Fruit fly (Drosophila melanogaster) Kc167 (cell line): ENCODE measurements around the gene CG10862.

Experiments
- Myc ChIP-seq: fragments of >200 bp; optimal IDR thresholded peaks from 2 replicates; lab custom pipeline; 2017; ENCODE audit warnings: missing external identifiers
- Sin3A ChIP-seq: fragments of >200 bp; optimal IDR thresholded peaks from 2 replicates; lab custom pipeline; 2018; ENCODE audit warnings: missing external identifiers
- h ChIP-seq: fragments of >200 bp; optimal IDR thresholded peaks from 3 replicates; lab custom pipeline; 2018; ENCODE audit warnings: missing external identifiers
- insv ChIP-seq: fragments of >200 bp; optimal IDR thresholded peaks from 3 replicates; lab custom pipeline; 2018; ENCODE audit warnings: missing external identifiers
- psq ChIP-seq: fragments of >200 bp; optimal IDR thresholded peaks from 2 replicates; lab custom pipeline; 2017; ENCODE audit warnings: missing external identifiers
- ttk ChIP-seq: sonication (Bioruptor generic); optimal IDR thresholded peaks from 2 replicates; lab custom pipeline; 2017; ENCODE audit warnings: missing external identifiers

The CG10862 gene

DNA sequence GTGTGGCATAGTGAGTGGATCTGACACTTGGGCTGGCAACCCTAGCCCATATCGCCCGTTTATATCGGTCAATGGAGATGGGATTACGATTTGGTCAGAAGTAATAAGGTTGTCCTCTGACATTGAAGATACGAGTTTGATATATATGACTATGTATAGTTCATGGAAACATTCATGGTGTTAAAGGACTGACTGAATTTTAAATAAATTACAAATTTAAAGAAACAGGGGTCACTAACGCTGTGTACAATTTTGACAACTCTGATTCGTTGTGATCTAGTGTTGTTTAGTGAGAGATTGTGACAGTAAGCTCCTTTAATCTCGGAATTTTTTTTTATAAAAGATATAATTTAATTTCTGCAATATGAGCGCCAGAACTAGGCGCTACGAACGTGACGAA, 4.2 kb upstream of the CG10862 start, which contains the start of gene CG43098:
Gene CG43098 (plus strand): TSS at position 301 of the 400 bp plus-strand sequence.
- no peak for TF ChIP-seq insv (lab: Kevin White, UChicago)
- no peak for TF ChIP-seq Sin3A (lab: Kevin White, UChicago)
- TF ChIP-seq ttk, result no peak
- no peak for TF ChIP-seq Myc (lab: Kevin White, UChicago)
- no peak for TF ChIP-seq psq (lab: Kevin White, UChicago)
- no peak for TF ChIP-seq h (lab: Kevin White, UChicago)

- TF ChIP-seq insv (lab: Kevin White, UChicago), result no peak
- no peak for TF ChIP-seq ttk
- no peak for TF ChIP-seq Sin3A (lab: Kevin White, UChicago)
- no peak for TF ChIP-seq h (lab: Kevin White, UChicago)
- no peak for TF ChIP-seq Myc (lab: Kevin White, UChicago)
- TF ChIP-seq psq (lab: Kevin White, UChicago), result no peak
Measured at dm6 chr3L:3657897-3658296, 3.3 kb upstream of the CG10862 start.

DNA sequence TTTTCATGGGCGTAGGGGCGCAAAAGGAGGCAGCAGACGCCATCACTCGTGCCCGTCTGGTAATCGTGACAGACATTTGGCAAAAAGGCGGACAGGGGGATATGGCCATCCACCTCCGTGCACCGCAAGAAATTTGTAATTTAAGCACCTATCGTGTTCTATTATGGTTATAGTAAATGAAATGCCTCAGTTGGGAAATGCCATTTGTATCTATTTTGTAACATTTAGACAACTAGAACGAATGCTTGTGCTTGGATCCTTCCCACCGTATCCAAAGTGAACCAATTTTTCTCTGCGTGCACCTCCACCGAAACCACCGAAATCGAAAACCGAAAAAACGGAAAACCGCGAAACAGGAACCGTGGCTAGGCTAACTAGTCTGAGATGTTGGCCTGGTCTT, 2.3 kb upstream of the CG10862 start:
- TF ChIP-seq psq (lab: Kevin White, UChicago) (no peak), Sin3A (lab: Kevin White, UChicago) (no peak), ttk (no peak), insv (lab: Kevin White, UChicago) (no peak), Myc (lab: Kevin White, UChicago) (no peak), h (lab: Kevin White, UChicago) (no peak)

- TF ChIP-seq Myc (lab: Kevin White, UChicago), result no peak
- TF ChIP-seq Sin3A (lab: Kevin White, UChicago), result no peak
- no peak for TF ChIP-seq h (lab: Kevin White, UChicago)
- no peak for TF ChIP-seq insv (lab: Kevin White, UChicago)
- TF ChIP-seq psq (lab: Kevin White, UChicago), result no peak
- TF ChIP-seq ttk, result no peak
Measured at dm6 chr3L:3649527-3649926, 5.0 kb downstream of the CG10862 start.

DNA sequence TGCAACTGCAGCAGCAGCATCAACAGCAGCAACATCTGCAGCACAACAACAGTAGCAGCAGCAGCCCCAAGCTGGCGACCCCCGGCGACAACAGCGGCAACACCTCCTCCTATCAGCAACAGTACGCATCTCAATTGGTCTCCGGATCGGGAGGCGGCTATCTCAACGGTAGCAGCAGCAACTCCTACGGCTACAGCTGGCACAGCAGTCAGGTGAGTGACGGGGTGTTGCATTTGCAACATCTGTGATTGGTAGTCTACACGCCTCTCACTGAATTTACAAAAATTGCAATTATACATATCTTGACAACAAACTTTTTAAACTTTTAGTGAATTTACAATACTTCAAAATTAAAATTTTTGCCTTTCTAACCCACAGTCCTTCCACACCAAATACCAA, 8.2 kb downstream of the CG10862 start:
- TF ChIP-seq h (lab: Kevin White, UChicago) (no peak), insv (lab: Kevin White, UChicago) (no peak), Myc (lab: Kevin White, UChicago) (no peak), Sin3A (lab: Kevin White, UChicago) (no peak)

- TF ChIP-seq h (lab: Kevin White, UChicago) (no peak), Sin3A (lab: Kevin White, UChicago) (no peak), Myc (lab: Kevin White, UChicago) (no peak)
Measured at dm6 chr3L:3645628-3646360, 8.8 kb downstream of the CG10862 start.

- TF ChIP-seq h (lab: Kevin White, UChicago), result no peak
- TF ChIP-seq Myc (lab: Kevin White, UChicago), result no peak
- TF ChIP-seq insv (lab: Kevin White, UChicago), result no peak
- TF ChIP-seq ttk, result no peak
- TF ChIP-seq Sin3A (lab: Kevin White, UChicago), result no peak
- no peak for TF ChIP-seq psq (lab: Kevin White, UChicago)
Measured at dm6 chr3L:3644337-3645027, 10.1 kb downstream of the CG10862 start.

DNA sequence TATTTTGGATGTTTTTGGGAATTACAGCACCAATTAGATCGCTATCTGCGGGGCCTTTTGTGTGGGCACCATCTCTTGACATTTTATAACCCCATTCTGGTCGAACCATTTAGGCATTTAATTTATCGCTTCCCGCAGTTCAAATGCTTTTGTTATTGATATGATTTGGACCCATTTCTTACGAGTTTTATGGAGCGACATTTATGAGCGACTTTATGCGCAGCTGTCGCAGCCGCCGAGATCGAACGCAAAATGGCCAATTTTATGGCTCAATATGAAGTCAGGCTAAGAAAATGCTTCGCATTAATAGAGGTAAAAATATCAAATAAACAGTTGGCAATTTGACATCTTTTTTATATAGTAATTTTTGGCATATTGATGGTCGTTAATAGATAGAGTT, 13.7 kb downstream of the CG10862 start:
- TF ChIP-seq Myc (lab: Kevin White, UChicago) (no peak), psq (lab: Kevin White, UChicago) (no peak), insv (lab: Kevin White, UChicago) (no peak), ttk (no peak), h (lab: Kevin White, UChicago) (no peak), Sin3A (lab: Kevin White, UChicago) (no peak)

dm6 chr3L:3639324-3639723, 15.2 kb downstream of the CG10862 start:
- TF ChIP-seq h (lab: Kevin White, UChicago) (no peak), insv (lab: Kevin White, UChicago) (no peak), Myc (lab: Kevin White, UChicago) (no peak), psq (lab: Kevin White, UChicago) (no peak), ttk (no peak), Sin3A (lab: Kevin White, UChicago) (no peak)

DNA sequence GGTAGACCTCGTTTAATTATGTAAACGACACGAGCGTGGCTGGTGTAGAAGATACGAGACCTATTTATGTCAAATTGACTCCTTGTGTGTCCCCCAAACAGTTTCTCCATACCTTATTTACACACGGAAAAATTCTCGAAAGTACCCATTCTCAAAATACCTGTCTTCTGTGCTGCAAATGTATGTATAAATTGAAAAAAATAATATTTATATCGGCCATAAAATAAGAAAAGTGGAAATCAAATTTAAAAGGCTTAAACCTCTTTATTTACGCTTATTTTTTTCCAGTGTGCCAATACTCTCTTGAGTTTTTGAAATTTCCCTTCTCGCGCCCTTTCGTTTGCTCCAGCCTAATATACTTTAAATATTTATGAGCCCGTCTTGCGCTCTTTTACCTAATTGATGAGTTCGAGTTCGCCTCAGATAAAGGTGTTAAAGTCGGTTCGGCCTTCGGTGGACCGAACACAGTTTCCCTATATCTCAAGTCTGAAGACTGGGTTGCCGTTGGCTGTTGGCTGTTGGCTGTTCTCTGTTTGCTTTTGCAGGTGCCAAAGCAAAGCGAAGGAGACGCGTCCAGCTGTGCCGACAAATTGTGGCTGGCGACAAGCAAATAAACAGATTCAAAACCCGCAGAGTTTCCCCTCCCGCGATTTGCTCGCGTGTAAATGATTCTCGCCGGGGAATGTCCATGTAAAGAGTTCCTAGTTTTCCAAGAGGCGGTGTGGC, 15.8 kb downstream of the CG10862 start:
- TF ChIP-seq Sin3A (lab: Kevin White, UChicago) (no peak), ttk (no peak), h (lab: Kevin White, UChicago) (no peak), psq (lab: Kevin White, UChicago) (no peak), insv (lab: Kevin White, UChicago) (no peak)

dm6 chr3L:3634107-3634737, 20.3 kb downstream of the CG10862 start:
- TF ChIP-seq insv (lab: Kevin White, UChicago), result no peak
- TF ChIP-seq Myc (lab: Kevin White, UChicago), result no peak
- TF ChIP-seq Sin3A (lab: Kevin White, UChicago), result no peak
- TF ChIP-seq h (lab: Kevin White, UChicago), result no peak
- TF ChIP-seq psq (lab: Kevin White, UChicago), result no peak
- no peak for TF ChIP-seq ttk
